Worm (Caenorhabditis elegans): ENCODE data around the gene Y26G10.6.

The Y26G10.6 gene

DNA sequence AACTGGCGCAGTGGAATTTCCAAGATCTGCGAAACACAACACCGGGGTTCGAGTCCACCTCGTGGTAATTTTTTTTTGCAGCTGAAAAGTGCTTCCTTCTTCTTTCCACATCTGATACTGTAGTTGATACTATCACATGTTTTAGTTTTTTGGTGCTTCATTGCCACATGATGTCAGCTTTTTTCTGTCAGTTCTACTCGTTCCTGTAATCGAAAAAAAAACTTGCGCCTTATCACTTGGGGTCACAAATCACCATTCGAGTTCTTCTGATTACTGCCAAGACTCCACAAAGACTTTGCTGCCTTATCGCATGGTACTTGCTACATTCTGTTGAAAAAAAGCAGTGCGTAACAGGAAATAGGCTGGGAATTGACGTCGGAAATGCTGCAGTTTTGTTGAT lies 21.9 kb downstream of the Y26G10.6 start (continued):
- no peak for TF ChIP-seq lir-3 (tag; optimal IDR thresholded peaks at IDR 0.05)
- no peak for TF ChIP-seq dmd-8 (GFP tag; IDR thresholded peaks at IDR 0.05)
- peak; percentile 70 for TF ChIP-seq nhr-48 (tag; optimal IDR thresholded peaks at IDR 0.05)
- TF ChIP-seq mdt-29 (GFP tag; IDR thresholded peaks at IDR 0.05), result peak; percentile 67
- no peak for TF ChIP-seq spr-3 (GFP tag; optimal IDR thresholded peaks at IDR 0.05)
- peak in 1 of 2 experiments; percentile 41 for TF ChIP-seq mdl-1 (tag; optimal IDR thresholded peaks at IDR 0.05)
- peak; percentile 91 for TF ChIP-seq hlh-11 (tag; optimal IDR thresholded peaks at IDR 0.05)
- TF ChIP-seq daf-8 (GFP tag; IDR thresholded peaks at IDR 0.05), result no peak
- TF ChIP-seq nhr-42 (GFP tag; IDR thresholded peaks at IDR 0.05), result peak; percentile 53; the same call in 1 of the 2 replicates
- no peak for TF ChIP-seq arid-1 (GFP tag; conservative IDR thresholded peaks at IDR 0.05)
- TF ChIP-seq pha-4 (GFP tag; IDR thresholded peaks at IDR 0.05), result 0 out of 2 replicates have a peak, but pooled peaks have one; percentile 52
- no peak for TF ChIP-seq pha-4 (tag; optimal IDR thresholded peaks at IDR 0.05)
- TF ChIP-seq F44E2.7 (GFP tag; IDR thresholded peaks at IDR 0.05), result no peak
- TF ChIP-seq ces-1 (GFP tag; optimal IDR thresholded peaks at IDR 0.05), result no peak
- TF ChIP-seq saeg-2 (GFP tag; IDR thresholded peaks at IDR 0.05), result peak; percentile 72; the same call in 1 of the 2 replicates

DNA sequence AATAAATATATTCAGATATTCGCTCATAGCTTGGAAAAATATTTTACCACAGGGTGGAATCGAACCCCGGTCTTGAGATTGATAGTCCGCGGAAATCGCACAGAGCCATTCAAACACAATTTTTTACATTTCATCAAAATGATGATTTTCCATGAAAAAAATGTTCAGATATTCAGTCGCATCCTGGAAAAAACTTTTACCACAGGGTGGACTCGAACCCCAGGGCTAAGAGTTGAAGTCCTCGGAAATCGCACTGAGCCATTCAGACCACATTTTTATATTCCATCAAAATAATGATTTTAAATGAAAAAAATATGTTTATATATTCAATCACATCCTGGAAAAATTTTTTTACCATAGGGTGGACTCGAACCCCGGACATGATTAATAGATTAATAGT lies 22.8 kb downstream of the Y26G10.6 start:
- no peak for TF ChIP-seq sdz-12 (GFP tag; optimal IDR thresholded peaks at IDR 0.05)
- TF ChIP-seq lin-38 (GFP tag; IDR thresholded peaks at IDR 0.05), result 0 out of 2 replicates have a peak, but pooled peaks have one; percentile 22

DNA sequence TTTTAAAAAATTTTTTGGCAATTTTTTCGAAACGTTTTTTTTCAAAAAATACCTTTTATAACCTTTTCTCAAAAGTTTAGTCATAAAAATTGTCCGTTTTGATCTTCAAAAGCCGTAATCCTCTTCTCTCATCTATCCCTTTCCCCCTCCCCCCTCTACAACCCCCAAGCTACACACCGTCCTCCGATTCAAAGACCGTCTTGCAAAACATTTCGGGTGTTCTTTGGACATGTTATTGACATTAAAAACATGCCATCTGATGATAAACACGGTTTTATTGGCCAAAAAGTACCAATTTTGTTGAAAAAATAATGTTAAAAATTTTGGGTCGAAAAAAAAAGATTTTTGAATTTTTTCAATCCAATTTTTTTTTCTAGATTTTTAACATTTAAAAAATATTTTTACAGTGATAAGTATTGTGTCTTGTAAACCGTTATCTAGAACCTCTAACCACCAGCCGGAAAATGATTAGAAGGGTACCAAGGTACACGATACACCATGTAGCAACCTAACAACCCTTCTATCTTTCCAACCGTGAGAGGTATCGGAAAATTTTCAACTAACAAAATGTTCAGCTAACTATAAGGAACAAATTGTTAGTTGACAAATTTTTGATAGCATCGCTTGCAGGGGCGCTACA lies 23.5 kb downstream of the Y26G10.6 start:
- TF ChIP-seq hlh-11 (tag; optimal IDR thresholded peaks at IDR 0.05) (peak; percentile 29), F49E8.2 (tag; optimal IDR thresholded peaks at IDR 0.05; ENCODE audit: borderline replicate concordance) (no peak), hif-1 (tag; optimal IDR thresholded peaks at IDR 0.05) (no peak), mes-2 (tag; optimal IDR thresholded peaks at IDR 0.05; ENCODE audit: poor library complexity, severe bottlenecking) (no peak), nhr-102 (tag; optimal IDR thresholded peaks at IDR 0.05) (no peak), php-3 (GFP tag; IDR thresholded peaks at IDR 0.05) (no peak), nhr-11 (tag; optimal IDR thresholded peaks at IDR 0.05) (peak; percentile 3), ceh-82 (tag; optimal IDR thresholded peaks at IDR 0.05) (no peak), cey-2 (tag; optimal IDR thresholded peaks at IDR 0.05; ENCODE audit: borderline replicate concordance, insufficient read depth) (no peak), ceh-44 (GFP tag; IDR thresholded peaks at IDR 0.05) (no peak), tra-1 (GFP tag; IDR thresholded peaks at IDR 0.05) (no peak), arid-1 (GFP tag; conservative IDR thresholded peaks at IDR 0.05) (no peak), ces-1 (GFP tag; optimal IDR thresholded peaks at IDR 0.05) (no peak), rbr-2 (tag; optimal IDR thresholded peaks at IDR 0.05) (no peak), mdt-29 (GFP tag; IDR thresholded peaks at IDR 0.05) (no peak), unc-39 (tag; optimal IDR thresholded peaks at IDR 0.05) (no peak), hmg-1.1 (GFP tag; IDR thresholded peaks at IDR 0.05) (no peak), zip-2 (tag; optimal IDR thresholded peaks at IDR 0.05) (no peak), lsy-2 (tag; optimal IDR thresholded peaks at IDR 0.05) (no peak), mxl-3 (GFP tag; optimal IDR thresholded peaks at IDR 0.05) (no peak), duxl-1 (tag; optimal IDR thresholded peaks at IDR 0.05; ENCODE audit: poor library complexity) (no peak), daf-16 (GFP tag; optimal IDR thresholded peaks at IDR 0.05) (no peak), daf-16 (tag; optimal IDR thresholded peaks at IDR 0.05) (peak; percentile 91), nhr-28 (tag; optimal IDR thresholded peaks at IDR 0.05) (peak; percentile 36), snpc-1.2 (GFP tag; IDR thresholded peaks at IDR 0.05) (no peak), set-16 (GFP tag; IDR thresholded peaks at IDR 0.05) (no peak), F44E2.7 (GFP tag; IDR thresholded peaks at IDR 0.05) (no peak), spr-1 (tag; optimal IDR thresholded peaks at IDR 0.05) (no peak), ztf-11 (tag; optimal IDR thresholded peaks at IDR 0.05) (no peak), ama-1 (optimal IDR thresholded peaks at IDR 0.05) (no peak), aly-2 (tag; optimal IDR thresholded peaks at IDR 0.05) (no peak)
